Fruit fly (Drosophila melanogaster) whole organism, embryonic: Measurements from ENCODE around the gene CG31559.
A peak's percentile ranks its signal among the peaks of the same experiment; 100 is the strongest.

Source experiments
- B-H1 ChIP-seq: fragments of 200-800 bp; sonication (Bioruptor generic); IDR thresholded peaks from 3 replicates; pipeline ENCODE4 v1.3.6; 2022; ENCODE audit warnings: missing biosample characterization, missing genetic modification characterization
- Blimp-1 ChIP-seq: fragments of 200-800 bp; sonication (Bioruptor generic); optimal IDR thresholded peaks from 3 replicates; lab custom pipeline; 2018; ENCODE audit warnings: missing biosample characterization, missing genetic modification characterization, mild to moderate bottlenecking, moderate library complexity, missing genetic modification reagents
- CG1024 ChIP-seq: fragments of 200-800 bp; sonication (Bioruptor generic); IDR thresholded peaks from 2 replicates; pipeline ENCODE4 v1.3.6; 2022; ENCODE audit warnings: missing biosample characterization, missing genetic modification characterization
- CG10274 ChIP-seq: fragments of 200-800 bp; sonication (Bioruptor generic); optimal IDR thresholded peaks from 3 replicates; lab custom pipeline; 2017; ENCODE audit warnings: missing biosample characterization, mild to moderate bottlenecking, missing genetic modification characterization
- CG10565 ChIP-seq: fragments of 200-800 bp; sonication (Bioruptor generic); optimal IDR thresholded peaks from 3 replicates; lab custom pipeline; 2016; ENCODE audit warnings: missing biosample characterization, mild to moderate bottlenecking, missing genetic modification characterization
- CG12299 ChIP-seq: fragments of 200-800 bp; sonication (Bioruptor generic); optimal IDR thresholded peaks from 2 replicates; lab custom pipeline; 2018; ENCODE audit warnings: missing biosample characterization, mild to moderate bottlenecking, missing genetic modification characterization
- CG15073 ChIP-seq: fragments of 200-800 bp; sonication (Bioruptor generic); optimal IDR thresholded peaks from 2 replicates; lab custom pipeline; 2016; ENCODE audit warnings: missing biosample characterization, missing genetic modification characterization
- CG15601 ChIP-seq: fragments of 200-800 bp; sonication (Bioruptor generic); optimal IDR thresholded peaks from 3 replicates; lab custom pipeline; 2019; ENCODE audit warnings: missing biosample characterization, mild to moderate bottlenecking, missing genetic modification characterization, moderate library complexity
- CG17359 ChIP-seq: fragments of 200-800 bp; sonication (Bioruptor generic); optimal IDR thresholded peaks from 3 replicates; lab custom pipeline; 2018; ENCODE audit warnings: missing biosample characterization, mild to moderate bottlenecking, missing genetic modification characterization, moderate library complexity
- CG3407 ChIP-seq: fragments of 200-800 bp; sonication (Bioruptor generic); optimal IDR thresholded peaks from 2 replicates; lab custom pipeline; 2018; ENCODE audit warnings: missing biosample characterization, mild to moderate bottlenecking, missing genetic modification characterization
- CG42726 ChIP-seq: fragments of 200-800 bp; sonication (Bioruptor generic); IDR thresholded peaks from 2 replicates; pipeline ENCODE4 v1.3.6; 2022; ENCODE audit warnings: missing biosample characterization, missing genetic modification characterization; ENCODE audit not compliant: partially characterized antibody
- CG4360 ChIP-seq: fragments of 200-800 bp; sonication (Bioruptor generic); IDR thresholded peaks from 2 replicates; pipeline ENCODE4 v1.3.6; 2022; ENCODE audit warnings: missing biosample characterization, missing genetic modification characterization
- CG6254 ChIP-seq: fragments of 200-800 bp; sonication (Bioruptor generic); optimal IDR thresholded peaks from 3 replicates; lab custom pipeline; 2017; ENCODE audit warnings: mild to moderate bottlenecking, missing biosample characterization, missing genetic modification reagents, missing genetic modification characterization
- CG7357 ChIP-seq: fragments of 200-800 bp; sonication (Bioruptor generic); IDR thresholded peaks from 3 replicates; pipeline ENCODE4 v1.3.6; 2022; ENCODE audit warnings: missing biosample characterization, missing genetic modification characterization
- CG8359 ChIP-seq: fragments of 200-800 bp; sonication (Bioruptor generic); optimal IDR thresholded peaks from 2 replicates; lab custom pipeline; 2017; ENCODE audit warnings: missing biosample characterization, mild to moderate bottlenecking, missing genetic modification characterization, borderline replicate concordance
- CG8924 ChIP-seq: fragments of 200-800 bp; optimal IDR thresholded peaks from 3 replicates; lab custom pipeline; 2019; ENCODE audit warnings: missing biosample characterization, mild to moderate bottlenecking, missing genetic modification characterization, moderate library complexity
- Deaf1 ChIP-seq: fragments of 200-800 bp; optimal IDR thresholded peaks from 3 replicates; lab custom pipeline; 2019; ENCODE audit warnings: missing biosample characterization, mild to moderate bottlenecking, missing genetic modification characterization, moderate library complexity
- Drgx ChIP-seq: fragments of 200-800 bp; sonication (Bioruptor generic); IDR thresholded peaks from 2 replicates; pipeline ENCODE4 v1.3.6; 2022; ENCODE audit warnings: missing biosample characterization, missing genetic modification characterization
- Elba2 ChIP-seq: fragments of 200-800 bp; sonication (Bioruptor generic); optimal IDR thresholded peaks from 3 replicates; lab custom pipeline; 2016; ENCODE audit warnings: missing biosample characterization, missing genetic modification characterization
- HLH3B ChIP-seq: fragments of 200-800 bp; sonication (Bioruptor generic); IDR thresholded peaks from 2 replicates; pipeline ENCODE4 v1.3.6; 2022; ENCODE audit warnings: missing biosample characterization, missing genetic modification characterization
- Jarid2 ChIP-seq: fragments of 200-800 bp; sonication (Bioruptor generic); optimal IDR thresholded peaks from 3 replicates; lab custom pipeline; 2017; ENCODE audit warnings: mild to moderate bottlenecking, missing biosample characterization, missing genetic modification reagents, missing genetic modification characterization
- Med ChIP-seq: fragments of 200-800 bp; sonication (Bioruptor generic); peaks from one replicate; lab custom pipeline; 2016; ENCODE audit warnings: missing biosample characterization, missing genetic modification characterization, mild to moderate bottlenecking, inconsistent platforms, moderate library complexity
- Oli ChIP-seq: fragments of 200-800 bp; sonication (Bioruptor generic); optimal IDR thresholded peaks from 2 replicates; lab custom pipeline; 2018; ENCODE audit warnings: missing biosample characterization, mild to moderate bottlenecking, missing genetic modification characterization, moderate library complexity
- Trl ChIP-seq, 3 experiments: fragments of >200 bp in 2 of 3; fragments of 200-800 bp in 1 of 3; sonication (Bioruptor generic) in 1 of 3; optimal IDR thresholded peaks; 2 replicates in 1 of 3; 3 replicates in 2 of 3; lab custom pipeline; 2016 to 2017; ENCODE audit warnings: missing biosample characterization in 1 of 3, missing genetic modification characterization in 1 of 3
- Xrp1 ChIP-seq: fragments of 200-800 bp; sonication (Bioruptor generic); IDR thresholded peaks from 2 replicates; pipeline ENCODE4 v1.3.6; 2022; ENCODE audit warnings: missing biosample characterization, missing genetic modification characterization
- bsh ChIP-seq, 2 experiments: fragments of 200-800 bp; sonication (Bioruptor generic); optimal IDR thresholded peaks; 2 replicates each; lab custom pipeline; 2017 to 2018; ENCODE audit warnings: mild to moderate bottlenecking in 2 of 2, missing biosample characterization in 2 of 2, missing genetic modification characterization in 2 of 2, moderate library complexity in 1 of 2
- chinmo ChIP-seq: fragments of 200-800 bp; sonication (Bioruptor generic); IDR thresholded peaks from 4 replicates; pipeline ENCODE4 v1.3.6; 2022; ENCODE audit warnings: missing biosample characterization, missing genetic modification characterization; ENCODE audit not compliant: partially characterized antibody
- ci ChIP-seq: fragments of 200-800 bp; sonication (Bioruptor generic); IDR thresholded peaks from 3 replicates; pipeline ENCODE4 v1.3.6; 2022; ENCODE audit warnings: missing biosample characterization, missing genetic modification characterization
- crol ChIP-seq: fragments of 200-800 bp; sonication (Bioruptor generic); IDR thresholded peaks from 2 replicates; pipeline ENCODE4 v1.3.6; 2022; ENCODE audit warnings: missing biosample characterization, missing genetic modification characterization
- dmrt11E ChIP-seq: fragments of 200-800 bp; sonication (Bioruptor generic); optimal IDR thresholded peaks from 3 replicates; lab custom pipeline; 2018; ENCODE audit warnings: missing biosample characterization, mild to moderate bottlenecking, missing genetic modification characterization, moderate library complexity
- gce ChIP-seq: fragments of 200-800 bp; sonication (Bioruptor generic); IDR thresholded peaks from 3 replicates; pipeline ENCODE4 v1.3.6; 2022; ENCODE audit warnings: missing biosample characterization, missing genetic modification characterization
- gsb ChIP-seq: fragments of 200-800 bp; sonication (Bioruptor generic); IDR thresholded peaks from 2 replicates; pipeline ENCODE4 v1.3.6; 2022; ENCODE audit warnings: missing biosample characterization, missing genetic modification characterization
- gt ChIP-seq: fragments of 200-800 bp; sonication (Bioruptor generic); IDR thresholded peaks from 2 replicates; pipeline ENCODE4 v1.3.6; 2022; ENCODE audit warnings: missing biosample characterization, missing genetic modification characterization
- kni ChIP-seq: fragments of 200-800 bp; sonication (Bioruptor generic); optimal IDR thresholded peaks from 3 replicates; lab custom pipeline; 2017; ENCODE audit warnings: mild to moderate bottlenecking, missing biosample characterization, missing genetic modification reagents, missing genetic modification characterization
- lbe ChIP-seq: fragments of 200-800 bp; sonication (Bioruptor generic); optimal IDR thresholded peaks from 2 replicates; lab custom pipeline; 2016; ENCODE audit warnings: missing biosample characterization, mild to moderate bottlenecking, missing genetic modification characterization
- lmd ChIP-seq: fragments of 200-800 bp; sonication (Bioruptor generic); IDR thresholded peaks from 2 replicates; pipeline ENCODE4 v1.3.6; 2022; ENCODE audit warnings: missing biosample characterization, missing genetic modification characterization
- oc ChIP-seq: fragments of 200-800 bp; sonication (Bioruptor generic); optimal IDR thresholded peaks from 2 replicates; lab custom pipeline; 2018; ENCODE audit warnings: missing biosample characterization, mild to moderate bottlenecking, missing genetic modification characterization, moderate library complexity
- otp ChIP-seq: fragments of 200-800 bp; sonication (Bioruptor generic); IDR thresholded peaks from 3 replicates; pipeline ENCODE4, ENCODE4 v1.3.6; 2022; ENCODE audit warnings: missing biosample characterization, missing genetic modification characterization
- pzg ChIP-seq: fragments of 200-800 bp; sonication (Bioruptor generic); optimal IDR thresholded peaks from 3 replicates; lab custom pipeline; 2018; ENCODE audit warnings: missing biosample characterization, mild to moderate bottlenecking, missing genetic modification characterization, moderate library complexity
- sd ChIP-seq: fragments of 200-800 bp; sonication (Bioruptor generic); optimal IDR thresholded peaks from 3 replicates; lab custom pipeline; 2018; ENCODE audit warnings: missing biosample characterization, mild to moderate bottlenecking, missing genetic modification characterization, moderate library complexity
- sens ChIP-seq: fragments of 200-800 bp; sonication (Bioruptor generic); peaks from one replicate; lab custom pipeline; 2016; ENCODE audit warnings: missing biosample characterization, missing genetic modification characterization
- shn ChIP-seq: fragments of 200-800 bp; sonication (Bioruptor generic); optimal IDR thresholded peaks from 3 replicates; lab custom pipeline; 2016; ENCODE audit warnings: missing biosample characterization, missing genetic modification characterization
- sna ChIP-seq: fragments of 200-800 bp; sonication (Bioruptor generic); IDR thresholded peaks from 2 replicates; pipeline ENCODE4 v1.3.6; 2022; ENCODE audit warnings: missing biosample characterization, missing genetic modification characterization; ENCODE audit not compliant: partially characterized antibody
- so ChIP-seq: fragments of 200-800 bp; sonication (Bioruptor generic); IDR thresholded peaks from 3 replicates; pipeline ENCODE4 v1.3.6; 2022; ENCODE audit warnings: missing biosample characterization, missing genetic modification characterization
- stwl ChIP-seq: fragments of 200-800 bp; sonication (Bioruptor generic); optimal IDR thresholded peaks from 3 replicates; lab custom pipeline; 2018; ENCODE audit warnings: missing biosample characterization, mild to moderate bottlenecking, missing genetic modification characterization, moderate library complexity
- wek ChIP-seq: fragments of 200-800 bp; sonication (Bioruptor generic); optimal IDR thresholded peaks from 3 replicates; lab custom pipeline; 2018; ENCODE audit warnings: missing biosample characterization, mild to moderate bottlenecking, missing genetic modification characterization, moderate library complexity

CG31559 gene

dm6 chr3R:6156963-6157498, at the start of gene CG31559:
Gene CG31559, minus strand, starts transcription at chr3R:6157235.
- TF ChIP-seq ci = peak; percentile 31; the same call in 1 of the 3 replicates
- TF ChIP-seq lmd (GFP tag; lab: Robert Waterston, UW) = no peak
- no peak for TF ChIP-seq CG12299
- TF ChIP-seq Med = peak; percentile 13
- 0 out of 2 replicates have a peak, but pooled peaks have one; percentile 16 for TF ChIP-seq sna (GFP tag; lab: Robert Waterston, UW)
- TF ChIP-seq Jarid2 (GFP tag; lab: Kevin White, UChicago) = peak; percentile 27
- peak; percentile 45 to 69 for TF ChIP-seq Trl (optimal IDR thresholded peaks at IDR 0.05; lab: Kevin White, UChicago)
- no peak for TF ChIP-seq Trl (GFP tag; optimal IDR thresholded peaks at IDR 0.05; lab: Kevin White, UChicago)
- TF ChIP-seq HLH3B (GFP tag; lab: Robert Waterston, UW) = 0 out of 2 replicates have a peak, but pooled peaks have one; percentile 5
- no peak for TF ChIP-seq pzg (GFP tag; lab: Kevin White, UChicago)
- 0 out of 4 replicates have a peak, but pooled peaks have one; percentile 32 for TF ChIP-seq chinmo
- TF ChIP-seq oc = peak; percentile 38

- TF ChIP-seq stwl (tag; lab: Kevin White, UChicago) = peak; percentile 14
- TF ChIP-seq Med = peak; percentile 33
- TF ChIP-seq wek (GFP tag; lab: Kevin White, UChicago) = peak; percentile 49
- peak; percentile 92 for TF ChIP-seq CG15073 (GFP tag; lab: Kevin White, UChicago)
These were observed 49.3 kb upstream of the CG31559 start for dm6 chr3R:6206349-6206748.

DNA sequence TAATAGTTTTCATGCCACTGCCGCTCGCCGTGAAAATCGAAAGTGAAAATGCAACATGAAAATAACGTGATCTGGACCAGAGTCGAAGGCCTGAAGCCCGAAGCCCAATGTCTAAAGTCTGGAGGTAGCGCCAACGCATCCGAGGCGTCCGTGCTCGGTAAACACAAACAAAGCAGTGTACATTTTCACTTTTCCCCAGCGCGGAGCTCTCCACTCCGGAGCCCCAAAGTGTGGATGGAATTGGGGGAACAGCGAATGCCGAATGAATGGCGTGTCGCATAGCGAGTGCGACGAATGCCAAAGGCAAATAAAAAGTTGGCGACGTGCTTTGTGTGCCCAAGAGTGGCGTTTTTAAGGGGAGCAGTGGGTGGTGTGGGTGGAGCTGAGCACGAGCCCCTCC, 46.0 kb upstream of the CG31559 start:
- TF ChIP-seq Blimp-1 (GFP tag; lab: Kevin White, UChicago) (peak; percentile 96), CG8359 (GFP tag; lab: Kevin White, UChicago) (peak; percentile 19), sens (peak; percentile 46), CG10274 (GFP tag; lab: Kevin White, UChicago) (no peak), CG7357 (0 out of 3 replicates have a peak, but pooled peaks have one; percentile 24), CG1024 (GFP tag; lab: Robert Waterston, UW) (no peak), CG8924 (tag; lab: Kevin White, UChicago) (no peak), CG10565 (GFP tag; lab: Kevin White, UChicago) (no peak), dmrt11E (no peak), Drgx (GFP tag; lab: Robert Waterston, UW) (no peak), CG17359 (tag; lab: Kevin White, UChicago) (peak; percentile 26), Deaf1 (tag; lab: Kevin White, UChicago) (peak; percentile 57), CG15601 (tag; lab: Kevin White, UChicago) (peak; percentile 4), shn (GFP tag; lab: Kevin White, UChicago) (no peak), gt (no peak), Oli (tag; lab: Kevin White, UChicago) (no peak), otp (GFP tag; lab: Robert Waterston, UW) (0 out of 3 replicates have a peak, but pooled peaks have one; percentile 36), so (GFP tag; lab: Robert Waterston, UW) (no peak), gce (GFP tag; lab: Robert Waterston, UW) (0 out of 3 replicates have a peak, but pooled peaks have one; percentile 24), CG6254 (GFP tag; lab: Kevin White, UChicago) (peak; percentile 18), CG42726 (GFP tag; lab: Robert Waterston, UW) (no peak), B-H1 (GFP tag; lab: Robert Waterston, UW) (no peak; the same call in 2 of the 3 replicates), kni (GFP tag; lab: Kevin White, UChicago) (peak; percentile 75), Xrp1 (0 out of 2 replicates have a peak, but pooled peaks have one; percentile 19), gsb (GFP tag; lab: Robert Waterston, UW) (no peak), CG4360 (no peak), crol (GFP tag; lab: Robert Waterston, UW) (peak; percentile 65), CG3407 (GFP tag; lab: Kevin White, UChicago) (peak; percentile 31), bsh (GFP tag; optimal IDR thresholded peaks at IDR 0.05; lab: Kevin White, UChicago) (peak in 1 of 2 experiments; percentile 28), sd (peak; percentile 49), Elba2 (no peak), lbe (GFP tag; lab: Kevin White, UChicago) (no peak)
